Worm (Caenorhabditis elegans): Measurements from ENCODE around the gene dat-1.

ce11 chrIII:9215367-9215766 lies 27.4 kb upstream of the dat-1 start, which contains the start of gene npr-29:
- no peak for TF ChIP-seq cnd-1 (tag; optimal IDR thresholded peaks at IDR 0.05)
- no peak for TF ChIP-seq unc-62 (GFP tag; optimal IDR thresholded peaks at IDR 0.05)
- TF ChIP-seq nhr-28 (tag; optimal IDR thresholded peaks at IDR 0.05), result no peak
